Worm (Caenorhabditis elegans): ENCODE data around the gene cest-26.

cest-26 gene

DNA sequence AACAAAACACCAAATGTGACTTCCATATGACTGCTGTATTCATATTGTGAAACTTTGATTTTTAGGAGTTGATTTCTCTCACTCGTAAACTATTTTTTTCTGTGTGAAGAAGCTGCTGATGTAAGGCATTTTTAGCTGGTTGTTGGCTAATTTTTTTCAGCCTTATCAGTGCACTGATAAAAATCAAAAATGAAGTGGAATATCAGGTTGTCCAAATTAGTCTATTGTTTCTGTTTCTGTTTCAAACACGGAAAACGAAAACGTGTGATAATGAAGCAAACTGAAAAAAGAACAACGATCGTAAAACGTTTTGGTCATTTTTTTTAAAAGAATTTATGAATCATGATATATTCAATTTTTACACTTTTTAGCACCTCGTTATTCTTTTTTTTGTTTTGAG, 43.3 kb upstream of the cest-26 start (continued):
- no peak for TF ChIP-seq pha-4 (GFP tag; IDR thresholded peaks at IDR 0.05)
- no peak for TF ChIP-seq pha-4 (tag; optimal IDR thresholded peaks at IDR 0.05)
- TF ChIP-seq skn-1 (tag; optimal IDR thresholded peaks at IDR 0.05) = no peak
- TF ChIP-seq fkh-10 (GFP tag; optimal IDR thresholded peaks at IDR 0.05) = no peak
- no peak for TF ChIP-seq unc-130 (GFP tag; optimal IDR thresholded peaks at IDR 0.05)
- TF ChIP-seq T26A8.4 (GFP tag; IDR thresholded peaks at IDR 0.05) = no peak
- peak; percentile 9 for TF ChIP-seq nhr-77 (tag; optimal IDR thresholded peaks at IDR 0.05)
- no peak for TF ChIP-seq F37D6.2 (tag; optimal IDR thresholded peaks at IDR 0.05)
- peak; percentile 90 for TF ChIP-seq pqm-1 (tag; optimal IDR thresholded peaks at IDR 0.05)
- TF ChIP-seq lin-38 (GFP tag; IDR thresholded peaks at IDR 0.05) = no peak
- no peak for TF ChIP-seq duxl-1 (tag; optimal IDR thresholded peaks at IDR 0.05; ENCODE audit: poor library complexity)
- TF ChIP-seq lin-13 (GFP tag; optimal IDR thresholded peaks at IDR 0.05) = no peak
- TF ChIP-seq tag-97 (GFP tag; IDR thresholded peaks at IDR 0.05) = no peak
- no peak for TF ChIP-seq ctbp-1 (GFP tag; IDR thresholded peaks at IDR 0.05)
- TF ChIP-seq hif-1 (tag; optimal IDR thresholded peaks at IDR 0.05) = no peak
- TF ChIP-seq D1046.2 (GFP tag; IDR thresholded peaks at IDR 0.05) = no peak
- TF ChIP-seq spr-3 (GFP tag; optimal IDR thresholded peaks at IDR 0.05) = no peak

DNA sequence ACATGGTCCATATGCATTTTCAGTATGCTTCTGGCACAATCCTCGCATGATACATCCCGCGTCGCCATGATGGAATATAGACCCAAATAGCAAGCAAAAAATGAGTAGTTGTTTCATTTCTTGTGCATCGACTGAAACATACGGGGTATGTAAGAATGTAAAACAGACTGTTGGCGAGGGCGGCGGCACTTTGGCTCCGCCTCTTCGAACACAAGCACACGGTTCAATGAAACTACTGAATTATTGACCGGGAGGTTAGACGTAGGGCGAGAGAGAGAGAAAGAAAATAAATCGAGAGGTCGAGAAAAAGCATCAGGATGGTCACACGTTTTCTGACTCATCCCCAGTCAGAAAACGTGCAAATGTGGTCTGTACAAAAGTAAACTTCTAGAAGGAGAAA, 42.5 kb upstream of the cest-26 start:
- TF ChIP-seq lsy-2 (tag; optimal IDR thresholded peaks at IDR 0.05) (no peak), zip-11 (GFP tag; IDR thresholded peaks at IDR 0.05) (no peak), aha-1 (tag) (peak; percentile 90), mdt-29 (GFP tag; IDR thresholded peaks at IDR 0.05) (no peak), hif-1 (tag; optimal IDR thresholded peaks at IDR 0.05) (no peak), mxl-3 (GFP tag; optimal IDR thresholded peaks at IDR 0.05) (no peak), mxl-2 (GFP tag; conservative IDR thresholded peaks at IDR 0.05) (no peak), duxl-1 (tag; optimal IDR thresholded peaks at IDR 0.05; ENCODE audit: poor library complexity) (no peak), fos-1 (tag; optimal IDR thresholded peaks at IDR 0.05) (no peak), ces-1 (GFP tag; optimal IDR thresholded peaks at IDR 0.05) (no peak), pqm-1 (tag; optimal IDR thresholded peaks at IDR 0.05) (no peak), zag-1 (tag; optimal IDR thresholded peaks at IDR 0.05) (no peak), ceh-20 (GFP tag; IDR thresholded peaks at IDR 0.05) (no peak), attf-4 (tag; optimal IDR thresholded peaks at IDR 0.05) (no peak), hlh-11 (tag; optimal IDR thresholded peaks at IDR 0.05) (peak; percentile 44), nhr-28 (tag; optimal IDR thresholded peaks at IDR 0.05) (peak; percentile 15), Y75B8A.6 (GFP tag; IDR thresholded peaks at IDR 0.05) (no peak), madf-5 (GFP tag; IDR thresholded peaks at IDR 0.05) (no peak), hlh-30 (tag; optimal IDR thresholded peaks at IDR 0.05; ENCODE audit: insufficient read depth) (peak; percentile 46), nhr-6 (tag; optimal IDR thresholded peaks at IDR 0.05) (no peak), ceh-62 (tag; optimal IDR thresholded peaks at IDR 0.05) (no peak), madf-9 (GFP tag; conservative IDR thresholded peaks at IDR 0.05) (no peak)

DNA sequence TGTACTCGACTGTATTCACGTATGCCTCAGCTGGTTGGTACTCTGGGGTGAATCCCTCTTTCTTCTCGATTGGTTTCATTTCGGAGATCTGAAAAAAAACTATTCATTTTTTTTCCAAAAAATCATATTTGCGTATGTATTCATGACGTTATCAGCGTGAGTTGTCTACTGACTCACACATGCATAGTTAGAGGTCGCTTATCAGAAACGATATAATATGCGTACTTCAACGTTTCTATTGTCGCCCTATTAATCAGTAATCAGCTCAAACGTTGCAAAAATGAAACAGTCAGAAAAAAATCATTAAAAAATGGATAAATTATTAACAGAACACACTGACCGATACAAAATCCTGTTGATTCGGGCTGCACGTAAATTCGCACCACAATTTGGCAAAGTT, 41.0 kb upstream of the cest-26 start:
- TF ChIP-seq egl-43 (GFP tag; IDR thresholded peaks at IDR 0.05) (no peak), aha-1 (tag) (no peak), lin-38 (GFP tag; IDR thresholded peaks at IDR 0.05) (no peak), nhr-237 (tag; optimal IDR thresholded peaks at IDR 0.05) (no peak), nhr-11 (tag; optimal IDR thresholded peaks at IDR 0.05) (no peak), ceh-62 (tag; optimal IDR thresholded peaks at IDR 0.05) (no peak), dmd-6 (GFP tag; IDR thresholded peaks at IDR 0.05) (peak; percentile 60), ctbp-1 (GFP tag; IDR thresholded peaks at IDR 0.05) (no peak), ceh-82 (tag; optimal IDR thresholded peaks at IDR 0.05) (no peak), ZK337.2 (GFP tag; IDR thresholded peaks at IDR 0.05) (no peak), ces-1 (GFP tag; optimal IDR thresholded peaks at IDR 0.05) (no peak), hlh-11 (tag; optimal IDR thresholded peaks at IDR 0.05) (peak; percentile 33), nhr-41 (GFP tag; IDR thresholded peaks at IDR 0.05) (no peak), pqm-1 (tag; optimal IDR thresholded peaks at IDR 0.05) (peak; percentile 83), Y105C5A.15 (GFP tag; IDR thresholded peaks at IDR 0.05) (no peak), dve-1 (tag; optimal IDR thresholded peaks at IDR 0.05; ENCODE audit: insufficient read depth) (peak; percentile 45), mxl-3 (GFP tag; optimal IDR thresholded peaks at IDR 0.05) (peak; percentile 30), nhr-28 (tag; optimal IDR thresholded peaks at IDR 0.05) (peak; percentile 41), D1046.2 (GFP tag; IDR thresholded peaks at IDR 0.05) (no peak), hif-1 (tag; optimal IDR thresholded peaks at IDR 0.05) (no peak), nhr-76 (tag; optimal IDR thresholded peaks at IDR 0.05) (no peak), pha-4 (GFP tag; IDR thresholded peaks at IDR 0.05) (no peak), pha-4 (tag; optimal IDR thresholded peaks at IDR 0.05) (no peak), daf-16 (GFP tag; optimal IDR thresholded peaks at IDR 0.05) (no peak), daf-16 (tag; optimal IDR thresholded peaks at IDR 0.05) (peak; percentile 38), ceh-20 (GFP tag; IDR thresholded peaks at IDR 0.05) (no peak), nhr-77 (tag; optimal IDR thresholded peaks at IDR 0.05) (peak; percentile 22), tra-1 (GFP tag; IDR thresholded peaks at IDR 0.05) (no peak)

Data from whole organism, L4 larva.